Fruit fly (Drosophila melanogaster) whole organism, wandering third instar larva: ENCODE data around the gene ND-B14.5A.

Experiments
- Abd-B ChIP-seq: fragments of >200 bp; optimal IDR thresholded peaks from 2 replicates; lab custom pipeline; 2017; ENCODE audit warnings: missing biosample characterization, missing genetic modification characterization
- CG32264 ChIP-seq: fragments of 200-800 bp; sonication (Bioruptor generic); optimal IDR thresholded peaks from 2 replicates; lab custom pipeline; 2016; ENCODE audit warnings: missing biosample characterization, missing genetic modification characterization
- CG9705 ChIP-seq: fragments of 200-800 bp; sonication (Bioruptor generic); optimal IDR thresholded peaks from 2 replicates; lab custom pipeline; 2018; ENCODE audit warnings: missing biosample characterization, mild to moderate bottlenecking, missing genetic modification characterization
- Dfd ChIP-seq: fragments of >200 bp; optimal IDR thresholded peaks from 2 replicates; lab custom pipeline; 2017; ENCODE audit warnings: missing biosample characterization, missing genetic modification characterization
- Dif ChIP-seq: fragments of 200-275, 200-300 bp; sonication (Bioruptor generic); optimal IDR thresholded peaks from 2 replicates; lab custom pipeline; 2018; ENCODE audit warnings: missing biosample characterization, missing genetic modification characterization; ENCODE audit not compliant: partially characterized antibody
- GATAd ChIP-seq: sonication (Bioruptor generic); optimal IDR thresholded peaks from 2 replicates; lab custom pipeline; 2016; ENCODE audit warnings: missing biosample characterization, missing genetic modification characterization
- HLH106 ChIP-seq: fragments of 200-800 bp; optimal IDR thresholded peaks from 3 replicates; lab custom pipeline; 2019; ENCODE audit warnings: missing biosample characterization, mild to moderate bottlenecking, missing genetic modification characterization, moderate library complexity
- Hnf4 ChIP-seq: fragments of 200-800 bp; sonication (Bioruptor generic); optimal IDR thresholded peaks from 2 replicates; lab custom pipeline; 2016; ENCODE audit warnings: missing biosample characterization, mild to moderate bottlenecking, missing genetic modification characterization
- Hr78 ChIP-seq: fragments of >200 bp; optimal IDR thresholded peaks from 2 replicates; lab custom pipeline; 2017; ENCODE audit warnings: missing biosample characterization, missing genetic modification characterization
- Hr83 ChIP-seq: fragments of 200-300 bp; sonication (Bioruptor generic); optimal IDR thresholded peaks from 2 replicates; lab custom pipeline; 2016; ENCODE audit warnings: missing biosample characterization, mild to moderate bottlenecking, missing genetic modification characterization, moderate library complexity; ENCODE audit not compliant: poor library complexity, severe bottlenecking
- Jra ChIP-seq: sonication (Bioruptor generic); optimal IDR thresholded peaks from 2 replicates; lab custom pipeline; 2016; ENCODE audit warnings: missing biosample characterization, missing genetic modification characterization
- Mio ChIP-seq: sonication (Bioruptor generic); optimal IDR thresholded peaks from 2 replicates; lab custom pipeline; 2016; ENCODE audit warnings: missing biosample characterization, missing genetic modification characterization
- Myc ChIP-seq: fragments of >200 bp; optimal IDR thresholded peaks from 2 replicates; lab custom pipeline; 2017
- N ChIP-seq: fragments of >200 bp; optimal IDR thresholded peaks from 2 replicates; lab custom pipeline; 2018; ENCODE audit warnings: missing biosample characterization, missing external identifiers, missing genetic modification characterization
- OdsH ChIP-seq: fragments of 200-800 bp; sonication (Bioruptor generic); optimal IDR thresholded peaks from 2 replicates; lab custom pipeline; 2016; ENCODE audit warnings: missing biosample characterization, mild to moderate bottlenecking, missing genetic modification characterization
- Rel ChIP-seq, 2 experiments: fragments of 200-800 bp; sonication (Bioruptor generic) in 1 of 2; optimal IDR thresholded peaks; 2 replicates in 1 of 2; 3 replicates in 1 of 2; lab custom pipeline; 2016 to 2019; ENCODE audit warnings: mild to moderate bottlenecking in 2 of 2, missing biosample characterization in 2 of 2, missing genetic modification characterization in 2 of 2, moderate library complexity in 1 of 2
- Vsx2 ChIP-seq: fragments of 200-300, 225-300 bp; sonication (Bioruptor generic); optimal IDR thresholded peaks from 2 replicates; lab custom pipeline; 2018; ENCODE audit warnings: missing biosample characterization, missing genetic modification characterization; ENCODE audit not compliant: partially characterized antibody
- br ChIP-seq: fragments of 200-800 bp; sonication (Bioruptor generic); optimal IDR thresholded peaks from 2 replicates; lab custom pipeline; 2016; ENCODE audit warnings: missing biosample characterization, missing genetic modification characterization
- brk ChIP-seq: fragments of 200-800 bp; sonication (Bioruptor generic); optimal IDR thresholded peaks from 2 replicates; lab custom pipeline; 2016; ENCODE audit warnings: missing biosample characterization, mild to moderate bottlenecking, missing genetic modification characterization
- dl ChIP-seq, 2 experiments: fragments of 175-275, 200-275 bp in 1 of 2; fragments of 200-275 bp in 1 of 2; sonication (Bioruptor generic); optimal IDR thresholded peaks; lab custom pipeline; 2018; ENCODE audit warnings: mild to moderate bottlenecking in 2 of 2, missing biosample characterization in 2 of 2, missing genetic modification characterization in 2 of 2, moderate library complexity in 2 of 2; ENCODE audit not compliant: partially characterized antibody in 2 of 2, insufficient read depth in 1 of 2
- dsf ChIP-seq: sonication (Bioruptor generic); optimal IDR thresholded peaks from 2 replicates; lab custom pipeline; 2016; ENCODE audit warnings: missing biosample characterization, missing genetic modification characterization, borderline replicate concordance
- ey ChIP-seq: fragments of 200-800 bp; sonication (Bioruptor generic); optimal IDR thresholded peaks from 2 replicates; lab custom pipeline; 2016; ENCODE audit warnings: missing biosample characterization, missing genetic modification characterization
- foxo ChIP-seq, 2 experiments: fragments of 200-800 bp; sonication (Bioruptor generic); optimal IDR thresholded peaks; 2 replicates in 1 of 2; 3 replicates in 1 of 2; lab custom pipeline; 2016 to 2017; ENCODE audit warnings: missing biosample characterization in 2 of 2, missing genetic modification characterization in 2 of 2
- fru ChIP-seq: fragments of 200-800 bp; sonication (Bioruptor generic); optimal IDR thresholded peaks from 3 replicates; lab custom pipeline; 2016; ENCODE audit warnings: missing biosample characterization, mild to moderate bottlenecking, missing genetic modification characterization
- h ChIP-seq: fragments of 200-800 bp; sonication (Bioruptor generic); optimal IDR thresholded peaks from 3 replicates; lab custom pipeline; 2016; ENCODE audit warnings: missing biosample characterization, mild to moderate bottlenecking, missing genetic modification characterization
- jim ChIP-seq: fragments of 175-275, 200-325 bp; sonication (Bioruptor generic); optimal IDR thresholded peaks from 2 replicates; lab custom pipeline; 2016; ENCODE audit warnings: missing biosample characterization, mild to moderate bottlenecking, missing genetic modification characterization
- lola ChIP-seq: fragments of >200 bp; optimal IDR thresholded peaks from 2 replicates; lab custom pipeline; 2017; ENCODE audit warnings: missing biosample characterization, missing genetic modification characterization
- psq ChIP-seq: fragments of 200-800 bp; sonication (Bioruptor generic); optimal IDR thresholded peaks from 3 replicates; lab custom pipeline; 2017; ENCODE audit warnings: missing biosample characterization, mild to moderate bottlenecking, missing genetic modification characterization, moderate library complexity
- rgr ChIP-seq: fragments of 200-800 bp; sonication (Bioruptor generic); optimal IDR thresholded peaks from 3 replicates; lab custom pipeline; 2016; ENCODE audit warnings: missing biosample characterization, mild to moderate bottlenecking, missing genetic modification characterization
- sage ChIP-seq: fragments of 200-800 bp; sonication (Bioruptor generic); optimal IDR thresholded peaks from 2 replicates; lab custom pipeline; 2016; ENCODE audit warnings: missing biosample characterization, mild to moderate bottlenecking, missing genetic modification characterization
- sv ChIP-seq: fragments of 200-800 bp; sonication (Bioruptor generic); optimal IDR thresholded peaks from 3 replicates; lab custom pipeline; 2016; ENCODE audit warnings: missing biosample characterization, missing genetic modification characterization
- tai ChIP-seq: sonication (Bioruptor generic); optimal IDR thresholded peaks from 2 replicates; lab custom pipeline; 2016; ENCODE audit warnings: missing biosample characterization, missing genetic modification characterization
- usp ChIP-seq: fragments of >200 bp; optimal IDR thresholded peaks from 2 replicates; lab custom pipeline; 2017; ENCODE audit warnings: missing biosample characterization, missing genetic modification characterization
- woc ChIP-seq: sonication (Bioruptor generic); optimal IDR thresholded peaks from 2 replicates; lab custom pipeline; 2016; ENCODE audit warnings: missing biosample characterization, mild to moderate bottlenecking, missing genetic modification characterization

Gene ND-B14.5A

dm6 chrX:2188888-2189287, 16.6 kb downstream of the ND-B14.5A start, which contains the start of gene Mct1:
TSS of gene Mct1 (plus strand) at chrX:2189188.
- TF ChIP-seq Hr78 (GFP tag; lab: Kevin White, UChicago) (no peak), rgr (GFP tag; lab: Kevin White, UChicago) (no peak), woc (GFP tag; lab: Kevin White, UChicago) (no peak), dl (GFP tag; optimal IDR thresholded peaks at IDR 0.05; lab: Kevin White, UChicago; ENCODE audit: insufficient read depth in 1 of 2, partially characterized antibody in 2 of 2) (no peak)

dm6 chrX:2191896-2192295, 19.6 kb downstream of the ND-B14.5A start:
- TF ChIP-seq Hnf4 (no peak), Rel (GFP tag; optimal IDR thresholded peaks at IDR 0.05; lab: Kevin White, UChicago) (no peak), Rel (tag; optimal IDR thresholded peaks at IDR 0.05; lab: Kevin White, UChicago) (no peak), Myc (lab: Kevin White, UChicago) (no peak), GATAd (GFP tag; lab: Kevin White, UChicago) (no peak), OdsH (GFP tag; lab: Kevin White, UChicago) (no peak), Vsx2 (no peak), br (GFP tag; lab: Kevin White, UChicago) (no peak), Dif (GFP tag; lab: Kevin White, UChicago) (no peak), lola (GFP tag; lab: Kevin White, UChicago) (no peak), Hr83 (GFP tag; lab: Kevin White, UChicago) (no peak), Jra (GFP tag; lab: Kevin White, UChicago) (no peak), usp (GFP tag; lab: Kevin White, UChicago) (no peak), CG9705 (GFP tag; lab: Kevin White, UChicago) (no peak), Dfd (GFP tag; lab: Kevin White, UChicago) (no peak), Abd-B (GFP tag; lab: Kevin White, UChicago) (no peak), rgr (GFP tag; lab: Kevin White, UChicago) (no peak), dsf (GFP tag; lab: Kevin White, UChicago) (no peak)

- TF ChIP-seq OdsH (GFP tag; lab: Kevin White, UChicago): no peak
- no peak for TF ChIP-seq N (GFP tag; lab: Kevin White, UChicago)
- no peak for TF ChIP-seq CG9705 (GFP tag; lab: Kevin White, UChicago)
- no peak for TF ChIP-seq Myc (lab: Kevin White, UChicago)
- no peak for TF ChIP-seq Hr78 (GFP tag; lab: Kevin White, UChicago)
- no peak for TF ChIP-seq ey
- no peak for TF ChIP-seq Abd-B (GFP tag; lab: Kevin White, UChicago)
- no peak for TF ChIP-seq Dif (GFP tag; lab: Kevin White, UChicago)
- no peak for TF ChIP-seq usp (GFP tag; lab: Kevin White, UChicago)
- TF ChIP-seq fru (GFP tag; lab: Kevin White, UChicago): no peak
- TF ChIP-seq Mio (GFP tag; lab: Kevin White, UChicago): no peak
- no peak for TF ChIP-seq foxo (GFP tag; optimal IDR thresholded peaks at IDR 0.05; lab: Kevin White, UChicago)
Measured at dm6 chrX:2193158-2193557, 20.8 kb downstream of the ND-B14.5A start.

dm6 chrX:2193809-2194207, 21.5 kb downstream of the ND-B14.5A start, which contains the start of gene CG14053:
TSS of gene CG14053 (minus strand) at chrX:2193909.
- no peak for TF ChIP-seq foxo (GFP tag; optimal IDR thresholded peaks at IDR 0.05; lab: Kevin White, UChicago)
- no peak for TF ChIP-seq Rel (GFP tag; optimal IDR thresholded peaks at IDR 0.05; lab: Kevin White, UChicago)
- peak; percentile 82 for TF ChIP-seq Rel (tag; optimal IDR thresholded peaks at IDR 0.05; lab: Kevin White, UChicago)

dm6 chrX:2194208-2195094, 22.1 kb downstream of the ND-B14.5A start:
- TF ChIP-seq sage: no peak
- TF ChIP-seq brk (GFP tag; lab: Kevin White, UChicago): no peak
- no peak for TF ChIP-seq Abd-B (GFP tag; lab: Kevin White, UChicago)
- no peak for TF ChIP-seq GATAd (GFP tag; lab: Kevin White, UChicago)
- no peak for TF ChIP-seq sv (GFP tag; lab: Kevin White, UChicago)
- TF ChIP-seq ey: no peak
- TF ChIP-seq tai: no peak
- TF ChIP-seq Hnf4: peak; percentile 41
- TF ChIP-seq br (GFP tag; lab: Kevin White, UChicago): peak; percentile 5
- TF ChIP-seq rgr (GFP tag; lab: Kevin White, UChicago): no peak
- no peak for TF ChIP-seq jim (GFP tag; lab: Kevin White, UChicago)
- no peak for TF ChIP-seq Mio (GFP tag; lab: Kevin White, UChicago)
- peak; percentile 69 for TF ChIP-seq h (GFP tag; lab: Kevin White, UChicago)
- no peak for TF ChIP-seq psq (GFP tag; lab: Kevin White, UChicago)
- no peak for TF ChIP-seq HLH106 (tag; lab: Kevin White, UChicago)
- TF ChIP-seq CG32264 (GFP tag; lab: Kevin White, UChicago): no peak
- peak; percentile 23 for TF ChIP-seq Vsx2
- TF ChIP-seq woc (GFP tag; lab: Kevin White, UChicago): no peak
- peak; percentile 85 to 94 for TF ChIP-seq dl (GFP tag; optimal IDR thresholded peaks at IDR 0.05; lab: Kevin White, UChicago; ENCODE audit: insufficient read depth in 1 of 2, partially characterized antibody in 2 of 2)
- TF ChIP-seq Rel (GFP tag; optimal IDR thresholded peaks at IDR 0.05; lab: Kevin White, UChicago): peak; percentile 42
- TF ChIP-seq Rel (tag; optimal IDR thresholded peaks at IDR 0.05; lab: Kevin White, UChicago): peak; percentile 70
- peak; percentile 47 for TF ChIP-seq Hr83 (GFP tag; lab: Kevin White, UChicago)
- no peak for TF ChIP-seq fru (GFP tag; lab: Kevin White, UChicago)
- TF ChIP-seq Dif (GFP tag; lab: Kevin White, UChicago): peak; percentile 95
- no peak for TF ChIP-seq lola (GFP tag; lab: Kevin White, UChicago)
